Worm (Caenorhabditis elegans): ENCODE data around the gene inx-11.

DNA sequence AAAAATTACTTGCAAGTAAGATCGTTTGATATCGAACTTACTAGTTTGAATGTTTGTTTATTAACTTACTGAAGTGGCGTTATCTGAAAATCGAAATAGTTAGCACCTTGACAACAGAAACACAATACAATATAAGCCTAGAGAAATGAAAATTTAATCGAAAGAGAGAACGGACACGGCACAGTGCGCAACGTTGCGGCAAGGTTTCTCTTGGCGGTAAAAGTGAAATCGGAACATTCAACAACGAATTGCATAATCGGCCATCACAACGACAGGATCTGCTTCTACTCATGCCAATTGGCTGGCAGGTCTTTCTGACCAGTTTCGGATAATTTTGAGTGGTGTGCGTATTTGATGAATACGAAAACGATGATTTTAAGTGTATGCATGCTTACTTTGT lies 38.5 kb downstream of the inx-11 start, which contains the start of gene dyf-4:
- TF ChIP-seq lsy-2 (tag; optimal IDR thresholded peaks at IDR 0.05), result no peak
- TF ChIP-seq pax-3 (tag; optimal IDR thresholded peaks at IDR 0.05), result no peak
- TF ChIP-seq C34B4.2 (tag; optimal IDR thresholded peaks at IDR 0.05), result no peak

Data from whole organism, L1 larva.